Worm (Caenorhabditis elegans) whole organism, L2 larva: ENCODE results near the gene oops-1.

Experiments
- C34F6.9 ChIP-seq: fragments of 150-350 bp; optimal IDR thresholded peaks from 2 replicates; lab custom pipeline; 2014; ENCODE audit warnings: missing biosample characterization, missing genetic modification characterization
- F13H6.1 ChIP-seq: sonication (generic microtip); optimal IDR thresholded peaks from 2 replicates; lab custom pipeline; 2016; ENCODE audit warnings: missing genetic modification characterization, missing compliant biosample characterization
- R02D3.7 ChIP-seq: fragments of 150-350 bp; optimal IDR thresholded peaks from 2 replicates; lab custom pipeline; 2014; ENCODE audit warnings: missing biosample characterization, missing genetic modification characterization
- Y55F3AM.14 ChIP-seq: fragments of 200-800 bp; sonication (Bioruptor generic); optimal IDR thresholded peaks from 2 replicates; lab custom pipeline; 2018; ENCODE audit warnings: mild to moderate bottlenecking, missing genetic modification characterization, missing compliant biosample characterization
- alr-1 ChIP-seq: fragments of 150-350 bp; optimal IDR thresholded peaks from 2 replicates; lab custom pipeline; 2014; ENCODE audit warnings: missing biosample characterization, missing genetic modification characterization
- aly-2 ChIP-seq: fragments of 150-350 bp; optimal IDR thresholded peaks from 2 replicates; lab custom pipeline; 2014; ENCODE audit warnings: missing biosample characterization, missing genetic modification characterization
- ama-1 ChIP-seq: fragments of 150-350 bp; optimal IDR thresholded peaks from 2 replicates; lab custom pipeline; 2018; ENCODE audit warnings: inconsistent platforms
- blmp-1 ChIP-seq: sonication (generic microtip); optimal IDR thresholded peaks from 2 replicates; lab custom pipeline; 2017; ENCODE audit warnings: missing genetic modification characterization, mild to moderate bottlenecking, missing compliant biosample characterization, antibody characterized with exemption, moderate library complexity; ENCODE audit not compliant: insufficient read depth
- ceh-16 ChIP-seq: fragments of 150-350 bp; optimal IDR thresholded peaks from 2 replicates; lab custom pipeline; 2014; ENCODE audit warnings: missing biosample characterization, missing genetic modification characterization
- ceh-82 ChIP-seq: fragments of 150-350 bp; optimal IDR thresholded peaks from 2 replicates; lab custom pipeline; 2014; ENCODE audit warnings: missing biosample characterization, missing genetic modification characterization
- crh-2 ChIP-seq: sonication (generic microtip); optimal IDR thresholded peaks from 2 replicates; lab custom pipeline; 2017; ENCODE audit warnings: missing biosample characterization, missing genetic modification characterization
- dmd-4 ChIP-seq: sonication (generic microtip); optimal IDR thresholded peaks from 2 replicates; lab custom pipeline; 2017; ENCODE audit warnings: missing biosample characterization, missing genetic modification characterization
- egl-27 ChIP-seq: sonication (generic microtip); optimal IDR thresholded peaks from 3 replicates; lab custom pipeline; 2017; ENCODE audit warnings: missing biosample characterization, missing genetic modification reagents, missing genetic modification characterization
- fos-1 ChIP-seq: fragments of 150-350 bp; optimal IDR thresholded peaks from 2 replicates; lab custom pipeline; 2014; ENCODE audit warnings: missing biosample characterization, missing genetic modification characterization
- gmeb-1 ChIP-seq: fragments of 150-350 bp; optimal IDR thresholded peaks from 2 replicates; lab custom pipeline; 2014; ENCODE audit warnings: missing biosample characterization, missing genetic modification characterization
- lin-11 ChIP-seq: fragments of 150-350 bp; sonication (generic microtip); optimal IDR thresholded peaks from 2 replicates; lab custom pipeline; 2014; ENCODE audit warnings: missing biosample characterization, missing genetic modification characterization, inconsistent platforms, mixed read lengths
- lin-13 ChIP-seq: fragments of 150-350 bp; optimal IDR thresholded peaks from 2 replicates; lab custom pipeline; 2014; ENCODE audit warnings: missing biosample characterization, missing genetic modification reagents, missing genetic modification characterization
- lsy-2 ChIP-seq, 2 experiments: fragments of 150-350 bp in 1 of 2; sonication (generic microtip) in 1 of 2; optimal IDR thresholded peaks; 2 replicates each; lab custom pipeline; 2014 to 2017; ENCODE audit warnings: missing biosample characterization in 2 of 2, missing genetic modification characterization in 2 of 2
- mab-5 ChIP-seq: fragments of 150-350 bp; optimal IDR thresholded peaks from 2 replicates; lab custom pipeline; 2014; ENCODE audit warnings: missing biosample characterization, missing genetic modification characterization
- mbf-1 ChIP-seq: sonication (generic microtip); optimal IDR thresholded peaks from 2 replicates; lab custom pipeline; 2017; ENCODE audit warnings: missing biosample characterization, missing genetic modification characterization
- mdl-1 ChIP-seq, 2 experiments: fragments of 150-350 bp in 1 of 2; sonication (generic microtip) in 1 of 2; optimal IDR thresholded peaks; 2 replicates each; lab custom pipeline; 2017; ENCODE audit warnings: missing biosample characterization in 2 of 2, missing genetic modification characterization in 2 of 2
- nhr-10 ChIP-seq: sonication (generic microtip); optimal IDR thresholded peaks from 2 replicates; lab custom pipeline; 2017; ENCODE audit warnings: missing biosample characterization, missing genetic modification characterization
- nhr-11 ChIP-seq: fragments of 150-350 bp; optimal IDR thresholded peaks from 2 replicates; lab custom pipeline; 2014; ENCODE audit warnings: missing biosample characterization, missing genetic modification characterization
- nhr-12 ChIP-seq: fragments of 150-350 bp; optimal IDR thresholded peaks from 2 replicates; lab custom pipeline; 2014; ENCODE audit warnings: missing biosample characterization, missing genetic modification characterization
- nhr-129 ChIP-seq: fragments of 150-350 bp; optimal IDR thresholded peaks from 2 replicates; lab custom pipeline; 2014; ENCODE audit warnings: missing biosample characterization, missing genetic modification characterization
- nhr-21 ChIP-seq: fragments of 150-350 bp; optimal IDR thresholded peaks from 2 replicates; lab custom pipeline; 2014; ENCODE audit warnings: missing biosample characterization, missing genetic modification characterization
- nhr-23 ChIP-seq: fragments of 150-350 bp; optimal IDR thresholded peaks from 2 replicates; lab custom pipeline; 2014; ENCODE audit warnings: missing biosample characterization, missing genetic modification reagents, missing genetic modification characterization
- nhr-237 ChIP-seq: fragments of 150-350 bp; optimal IDR thresholded peaks from 2 replicates; lab custom pipeline; 2014; ENCODE audit warnings: missing biosample characterization, missing genetic modification characterization
- nhr-25 ChIP-seq: fragments of 150-350 bp; sonication (generic microtip); optimal IDR thresholded peaks from 3 replicates; lab custom pipeline; 2014; ENCODE audit warnings: missing biosample characterization, missing genetic modification characterization
- nhr-6 ChIP-seq: fragments of 150-350 bp; optimal IDR thresholded peaks from 2 replicates; lab custom pipeline; 2014; ENCODE audit warnings: missing biosample characterization, missing genetic modification characterization
- nhr-77 ChIP-seq: fragments of 150-350 bp; optimal IDR thresholded peaks from 2 replicates; lab custom pipeline; 2014; ENCODE audit warnings: missing biosample characterization, missing genetic modification characterization
- peb-1 ChIP-seq: fragments of 150-350 bp; optimal IDR thresholded peaks from 2 replicates; lab custom pipeline; 2014; ENCODE audit warnings: missing biosample characterization, missing genetic modification characterization
- sem-4 ChIP-seq: fragments of 150-350 bp; optimal IDR thresholded peaks from 2 replicates; lab custom pipeline; 2014; ENCODE audit warnings: missing biosample characterization, missing genetic modification reagents, missing genetic modification characterization
- sma-3 ChIP-seq: sonication (generic microtip); optimal IDR thresholded peaks from 2 replicates; lab custom pipeline; 2016; ENCODE audit warnings: missing genetic modification reagents, missing genetic modification characterization, missing compliant biosample characterization
- sma-9 ChIP-seq, 2 experiments: fragments of 150-350 bp in 1 of 2; sonication (generic microtip) in 1 of 2; optimal IDR thresholded peaks; 2 replicates each; lab custom pipeline; 2014 to 2016; ENCODE audit warnings: missing genetic modification characterization in 2 of 2, mild to moderate bottlenecking in 1 of 2, missing biosample characterization in 1 of 2, missing compliant biosample characterization in 1 of 2, missing genetic modification reagents in 1 of 2, moderate library complexity in 1 of 2
- unc-39 ChIP-seq: fragments of 150-350 bp; optimal IDR thresholded peaks from 2 replicates; lab custom pipeline; 2014; ENCODE audit warnings: missing biosample characterization, missing genetic modification characterization
- unc-55 ChIP-seq: fragments of 150-350 bp; sonication (generic microtip); optimal IDR thresholded peaks from 3 replicates; lab custom pipeline; 2014; ENCODE audit warnings: missing biosample characterization, missing genetic modification reagents, missing genetic modification characterization
- unc-62 ChIP-seq: fragments of 150-350 bp; optimal IDR thresholded peaks from 2 replicates; lab custom pipeline; 2014; ENCODE audit warnings: missing biosample characterization, missing genetic modification reagents, missing genetic modification characterization
- ztf-1 ChIP-seq: fragments of 200-800 bp; sonication (Bioruptor generic); conservative IDR thresholded peaks from 2 replicates; pipeline ENCODE4 v1.3.6; 2022; ENCODE audit warnings: missing genetic modification characterization, missing compliant biosample characterization

Gene oops-1

DNA sequence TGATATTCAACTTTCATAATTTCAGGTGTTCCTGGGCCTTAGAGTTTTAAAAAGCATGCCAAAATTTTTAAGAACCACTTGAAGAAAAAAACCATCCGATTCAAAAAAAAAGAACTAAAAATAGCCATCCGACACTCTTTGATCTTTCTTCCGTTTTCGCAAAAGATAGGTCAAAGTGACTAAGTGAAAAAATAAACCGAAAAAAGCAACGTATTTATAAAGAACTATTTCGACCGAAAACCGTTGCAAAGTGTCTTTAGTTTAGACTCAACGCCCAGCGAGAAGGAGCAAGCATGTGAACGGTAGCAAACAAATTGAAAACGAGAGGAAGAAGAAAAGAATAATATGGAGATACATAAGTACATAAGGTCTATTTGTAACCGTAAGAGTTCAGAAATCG is 30.3 kb downstream of the oops-1 start:
- no peak for TF ChIP-seq Y55F3AM.14 (GFP tag; lab: Kevin White, UChicago)
- TF ChIP-seq nhr-6 (tag; lab: Kevin White, UChicago), result no peak
- no peak for TF ChIP-seq unc-39 (tag; lab: Kevin White, UChicago)
- TF ChIP-seq crh-2 (tag; lab: Kevin White, UChicago), result no peak
- no peak for TF ChIP-seq nhr-237 (tag; lab: Kevin White, UChicago)
- TF ChIP-seq F13H6.1 (tag; lab: Kevin White, UChicago), result no peak
- TF ChIP-seq sma-9 (GFP tag; optimal IDR thresholded peaks at IDR 0.05; lab: Kevin White, UChicago), result no peak
- no peak for TF ChIP-seq sma-9 (tag; optimal IDR thresholded peaks at IDR 0.05; lab: Kevin White, UChicago)
- TF ChIP-seq dmd-4, result no peak
- no peak for TF ChIP-seq R02D3.7
- TF ChIP-seq ama-1 (lab: Kevin White, UChicago), result no peak
- TF ChIP-seq, all 48 proteins: peak for 0

DNA sequence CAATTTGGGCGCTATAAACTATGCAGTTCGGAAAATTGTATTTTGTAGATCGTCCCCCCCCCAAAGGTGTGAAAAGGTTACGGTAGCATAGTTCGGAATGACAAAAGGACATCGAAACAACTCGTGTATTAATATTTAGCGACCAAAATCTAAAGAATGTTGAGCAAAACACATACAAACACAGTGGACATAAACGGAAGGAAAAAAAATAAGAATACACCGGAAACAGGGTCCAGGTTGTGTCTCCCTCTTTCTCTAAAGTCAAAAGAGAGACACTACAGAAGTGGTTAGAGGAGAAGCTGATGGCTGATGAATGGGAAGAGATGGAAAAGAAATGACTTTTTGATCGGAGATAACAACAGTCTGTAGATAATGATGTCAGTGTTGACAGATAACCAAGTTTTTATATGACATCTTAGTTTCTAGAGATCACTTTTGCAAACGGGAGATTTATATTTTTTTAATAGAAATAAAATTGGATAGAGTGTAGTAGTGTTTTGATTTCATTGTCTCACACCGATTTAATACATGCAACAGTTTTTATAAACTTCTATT is 33.6 kb downstream of the oops-1 start:
- no peak for TF ChIP-seq nhr-12 (tag; lab: Kevin White, UChicago)
- no peak for TF ChIP-seq mab-5
- no peak for TF ChIP-seq fos-1
- no peak for TF ChIP-seq peb-1 (tag; lab: Kevin White, UChicago)
- TF ChIP-seq C34F6.9 (tag; lab: Kevin White, UChicago), result no peak
- TF ChIP-seq lsy-2 (tag; optimal IDR thresholded peaks at IDR 0.05; lab: Kevin White, UChicago), result no peak
- TF ChIP-seq blmp-1, result peak; percentile 15
- peak; percentile 33 for TF ChIP-seq nhr-21
- no peak for TF ChIP-seq nhr-129 (tag; lab: Kevin White, UChicago)
- no peak for TF ChIP-seq aly-2 (tag; lab: Kevin White, UChicago)
- TF ChIP-seq sem-4 (tag; lab: Kevin White, UChicago), result no peak
- no peak for TF ChIP-seq mbf-1 (tag; lab: Kevin White, UChicago)
- TF ChIP-seq ceh-16 (tag; lab: Kevin White, UChicago), result no peak
- TF ChIP-seq nhr-11 (tag; lab: Kevin White, UChicago), result no peak
- TF ChIP-seq nhr-23, result no peak
- TF ChIP-seq unc-62 (GFP tag; lab: Kevin White, UChicago), result no peak
- no peak for TF ChIP-seq nhr-6 (tag; lab: Kevin White, UChicago)
- peak; percentile 66 for TF ChIP-seq egl-27 (tag; lab: Kevin White, UChicago)
- no peak for TF ChIP-seq unc-39 (tag; lab: Kevin White, UChicago)
- TF ChIP-seq lin-13 (GFP tag; lab: Kevin White, UChicago), result no peak
- no peak for TF ChIP-seq ztf-1 (GFP tag; lab: Robert Waterston, UW)
- no peak for TF ChIP-seq nhr-77 (tag; lab: Kevin White, UChicago)
- no peak for TF ChIP-seq mdl-1 (tag; optimal IDR thresholded peaks at IDR 0.05; lab: Kevin White, UChicago)
- TF ChIP-seq nhr-25 (tag; lab: Kevin White, UChicago), result peak; percentile 28
- TF ChIP-seq F13H6.1 (tag; lab: Kevin White, UChicago), result no peak
- no peak for TF ChIP-seq gmeb-1 (tag; lab: Kevin White, UChicago)
- no peak for TF ChIP-seq nhr-10 (tag; lab: Kevin White, UChicago)
- no peak for TF ChIP-seq lin-11
- TF ChIP-seq sma-9 (GFP tag; optimal IDR thresholded peaks at IDR 0.05; lab: Kevin White, UChicago), result peak; percentile 37
- TF ChIP-seq sma-9 (tag; optimal IDR thresholded peaks at IDR 0.05; lab: Kevin White, UChicago), result no peak

DNA sequence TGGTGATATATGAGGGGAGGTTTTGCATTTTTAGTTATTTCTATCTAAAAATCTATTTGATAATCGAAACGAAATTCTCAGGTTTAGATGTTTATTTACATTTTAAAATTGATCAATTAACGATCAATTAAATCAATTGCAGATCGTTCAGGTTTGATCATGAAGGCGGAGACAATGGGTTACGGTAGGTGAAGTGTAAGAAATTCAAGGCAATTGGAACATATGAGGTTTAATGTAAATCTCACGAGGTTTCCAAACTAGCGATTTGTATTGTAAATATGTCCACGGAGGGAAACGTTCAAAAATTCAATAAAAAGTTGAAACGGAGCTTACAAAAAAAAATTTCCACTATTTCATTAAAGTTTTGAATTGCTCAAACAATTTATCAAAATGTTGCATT is 34.4 kb downstream of the oops-1 start:
- no peak for TF ChIP-seq lin-13 (GFP tag; lab: Kevin White, UChicago)
- no peak for TF ChIP-seq lin-11
- no peak for TF ChIP-seq lsy-2 (tag; optimal IDR thresholded peaks at IDR 0.05; lab: Kevin White, UChicago)
- TF ChIP-seq mbf-1 (tag; lab: Kevin White, UChicago), result no peak
- no peak for TF ChIP-seq unc-55 (GFP tag; lab: Kevin White, UChicago)
- no peak for TF ChIP-seq nhr-12 (tag; lab: Kevin White, UChicago)
- no peak for TF ChIP-seq aly-2 (tag; lab: Kevin White, UChicago)
- no peak for TF ChIP-seq nhr-6 (tag; lab: Kevin White, UChicago)
- TF ChIP-seq ceh-16 (tag; lab: Kevin White, UChicago), result no peak
- no peak for TF ChIP-seq blmp-1
- TF ChIP-seq fos-1, result no peak
- TF ChIP-seq, all 48 proteins: peak for 0

DNA sequence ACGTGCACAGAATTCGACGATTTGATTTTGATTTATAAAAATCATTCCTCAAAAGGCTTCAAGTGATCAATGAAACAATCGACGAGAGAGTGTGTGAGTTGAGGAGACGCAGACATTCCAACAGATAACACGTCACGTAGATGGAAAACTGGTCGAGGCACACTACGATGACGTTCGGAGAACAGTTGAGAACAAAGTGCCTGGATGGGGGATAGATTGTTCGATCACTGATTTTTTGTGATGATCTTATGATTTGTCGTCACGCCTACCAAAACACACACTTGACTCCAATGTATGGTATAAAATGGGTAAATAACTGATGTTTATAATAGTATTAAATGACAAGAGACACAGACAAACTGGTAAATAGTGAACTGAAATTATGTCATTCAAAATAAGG is 35.6 kb downstream of the oops-1 start:
- TF ChIP-seq nhr-25 (tag; lab: Kevin White, UChicago) (peak; percentile 19), alr-1 (no peak), F13H6.1 (tag; lab: Kevin White, UChicago) (peak; percentile 57), lsy-2 (tag; optimal IDR thresholded peaks at IDR 0.05; lab: Kevin White, UChicago) (peak in 1 of 2 experiments; percentile 3), mab-5 (no peak), egl-27 (tag; lab: Kevin White, UChicago) (peak; percentile 55), crh-2 (tag; lab: Kevin White, UChicago) (peak; percentile 71), sma-3 (GFP tag; lab: Kevin White, UChicago) (peak; percentile 82), nhr-21 (peak; percentile 46), blmp-1 (peak; percentile 35), nhr-6 (tag; lab: Kevin White, UChicago) (peak; percentile 4), lin-13 (GFP tag; lab: Kevin White, UChicago) (no peak), ceh-16 (tag; lab: Kevin White, UChicago) (no peak), ceh-82 (no peak), sma-9 (GFP tag; optimal IDR thresholded peaks at IDR 0.05; lab: Kevin White, UChicago) (peak; percentile 55), sma-9 (tag; optimal IDR thresholded peaks at IDR 0.05; lab: Kevin White, UChicago) (no peak), nhr-11 (tag; lab: Kevin White, UChicago) (no peak), gmeb-1 (tag; lab: Kevin White, UChicago) (peak; percentile 64), nhr-129 (tag; lab: Kevin White, UChicago) (peak; percentile 55), unc-55 (GFP tag; lab: Kevin White, UChicago) (no peak), fos-1 (peak; percentile 6), sem-4 (tag; lab: Kevin White, UChicago) (no peak), unc-62 (GFP tag; lab: Kevin White, UChicago) (no peak)
